Worm (Caenorhabditis elegans) whole organism, L4 larva: Measurements from ENCODE around the gene F09C6.12.

Experiments
- D1046.2 ChIP-seq: fragments of 200-800 bp; sonication (Bioruptor generic); IDR thresholded peaks from 2 replicates; pipeline ENCODE4 v1.3.6; 2022; ENCODE audit warnings: missing genetic modification characterization, missing compliant biosample characterization
- T20F7.1 ChIP-seq: fragments of 200-800 bp; sonication (Bioruptor generic); optimal IDR thresholded peaks from 2 replicates; lab custom pipeline; 2018; ENCODE audit warnings: mild to moderate bottlenecking, missing genetic modification characterization, missing compliant biosample characterization
- Y105C5A.15 ChIP-seq: fragments of 200-800 bp; sonication (Bioruptor generic); IDR thresholded peaks from 2 replicates; pipeline ENCODE4 v1.3.6; 2022; ENCODE audit warnings: missing genetic modification characterization, missing compliant biosample characterization
- Y48G9A.11 ChIP-seq: fragments of 200-800 bp; sonication (Bioruptor generic); IDR thresholded peaks from 2 replicates; pipeline ENCODE4 v1.3.6; 2022; ENCODE audit warnings: missing genetic modification reagents, missing genetic modification characterization, missing compliant biosample characterization
- Y75B8A.6 ChIP-seq: fragments of 200-800 bp; sonication (Bioruptor generic); IDR thresholded peaks from 2 replicates; pipeline ENCODE4 v1.3.6; 2022; ENCODE audit warnings: missing genetic modification reagents, missing genetic modification characterization, missing compliant biosample characterization
- arid-1 ChIP-seq: fragments of 200-800 bp; sonication (Bioruptor generic); conservative IDR thresholded peaks from 2 replicates; pipeline ENCODE4 v1.3.6; 2022; ENCODE audit warnings: missing genetic modification reagents, missing genetic modification characterization, missing compliant biosample characterization
- ceh-20 ChIP-seq: fragments of 200-800 bp; sonication (Bioruptor generic); IDR thresholded peaks from 2 replicates; pipeline ENCODE4 v1.3.6; 2022; ENCODE audit warnings: missing genetic modification reagents, missing genetic modification characterization, missing compliant biosample characterization
- ceh-82 ChIP-seq: sonication (generic microtip); optimal IDR thresholded peaks from 2 replicates; lab custom pipeline; 2017; ENCODE audit warnings: missing biosample characterization, missing genetic modification characterization
- ctbp-1 ChIP-seq: fragments of 200-800 bp; sonication (Bioruptor generic); IDR thresholded peaks from 2 replicates; pipeline ENCODE4 v1.3.6; 2022; ENCODE audit warnings: missing genetic modification reagents, missing genetic modification characterization, missing compliant biosample characterization
- daf-12 ChIP-seq: fragments of 150-350 bp; optimal IDR thresholded peaks from 2 replicates; lab custom pipeline; 2014; ENCODE audit warnings: missing biosample characterization, missing genetic modification reagents, missing genetic modification characterization
- daf-8 ChIP-seq: fragments of 200-800 bp; sonication (Bioruptor generic); IDR thresholded peaks from 2 replicates; pipeline ENCODE4 v1.3.6; 2022; ENCODE audit warnings: missing genetic modification characterization, missing compliant biosample characterization
- dmd-6 ChIP-seq: fragments of 200-800 bp; sonication (Bioruptor generic); IDR thresholded peaks from 2 replicates; pipeline ENCODE4 v1.3.6; 2022; ENCODE audit warnings: missing genetic modification reagents, missing genetic modification characterization, missing compliant biosample characterization
- dve-1 ChIP-seq: sonication (generic microtip); optimal IDR thresholded peaks from 2 replicates; lab custom pipeline; 2017; ENCODE audit warnings: antibody characterized with exemption, mild to moderate bottlenecking, missing genetic modification characterization, missing compliant biosample characterization; ENCODE audit not compliant: insufficient read depth
- fos-1 ChIP-seq: fragments of 150-350 bp; optimal IDR thresholded peaks from 2 replicates; lab custom pipeline; 2014; ENCODE audit warnings: missing biosample characterization, missing genetic modification characterization
- gei-8 ChIP-seq: fragments of 200-800 bp; sonication (Bioruptor generic); optimal IDR thresholded peaks from 2 replicates; lab custom pipeline; 2018; ENCODE audit warnings: mild to moderate bottlenecking, missing genetic modification characterization, missing compliant biosample characterization
- hlh-11 ChIP-seq: fragments of 200-800 bp; sonication (Bioruptor generic); optimal IDR thresholded peaks from 2 replicates; lab custom pipeline; 2018; ENCODE audit warnings: mild to moderate bottlenecking, missing genetic modification characterization, missing compliant biosample characterization
- lin-13 ChIP-seq: fragments of 150-350 bp; optimal IDR thresholded peaks from 2 replicates; lab custom pipeline; 2014; ENCODE audit warnings: missing biosample characterization, missing genetic modification reagents, missing genetic modification characterization
- madf-5 ChIP-seq, 2 experiments: fragments of 200-800 bp; sonication (Bioruptor generic); IDR thresholded peaks; 2 replicates each; pipeline ENCODE4 v1.3.6; 2022; ENCODE audit warnings: missing compliant biosample characterization in 2 of 2, missing genetic modification characterization in 2 of 2
- madf-9 ChIP-seq: fragments of 200-800 bp; sonication (Bioruptor generic); conservative IDR thresholded peaks from 2 replicates; pipeline ENCODE4 v1.3.6; 2022; ENCODE audit warnings: missing genetic modification reagents, missing genetic modification characterization, missing compliant biosample characterization
- nhr-237 ChIP-seq: sonication (generic microtip); optimal IDR thresholded peaks from 2 replicates; lab custom pipeline; 2017; ENCODE audit warnings: missing biosample characterization, missing genetic modification characterization
- nhr-25 ChIP-seq: sonication (generic microtip); optimal IDR thresholded peaks from 2 replicates; lab custom pipeline; 2017; ENCODE audit warnings: missing genetic modification characterization, mild to moderate bottlenecking, missing compliant biosample characterization, antibody characterized with exemption, moderate library complexity, borderline replicate concordance; ENCODE audit not compliant: insufficient read depth
- nhr-28 ChIP-seq: fragments of 150-350 bp; optimal IDR thresholded peaks from 2 replicates; lab custom pipeline; 2014; ENCODE audit warnings: missing biosample characterization, missing genetic modification characterization
- pha-4 ChIP-seq, 2 experiments: fragments of 150-350 bp in 1 of 2; fragments of 200-800 bp in 1 of 2; sonication (Bioruptor generic) in 1 of 2; IDR thresholded peaks in 1 of 2; optimal IDR thresholded peaks in 1 of 2; 2 replicates each; pipeline versions ENCODE4 v1.3.6 to Lab custom; 2014 to 2022; ENCODE audit warnings: missing genetic modification characterization in 2 of 2, missing genetic modification reagents in 2 of 2, missing biosample characterization in 1 of 2, missing compliant biosample characterization in 1 of 2
- pqm-1 ChIP-seq: sonication (generic microtip); optimal IDR thresholded peaks from 2 replicates; lab custom pipeline; 2017; ENCODE audit warnings: missing biosample characterization, missing genetic modification characterization
- sdz-12 ChIP-seq: fragments of 200-800 bp; sonication (Bioruptor generic); optimal IDR thresholded peaks from 2 replicates; lab custom pipeline; 2018; ENCODE audit warnings: mild to moderate bottlenecking, missing genetic modification characterization, missing compliant biosample characterization
- set-16 ChIP-seq: fragments of 200-800 bp; sonication (Bioruptor generic); IDR thresholded peaks from 2 replicates; pipeline ENCODE4 v1.3.6; 2022; ENCODE audit warnings: missing genetic modification reagents, missing genetic modification characterization, missing compliant biosample characterization
- skn-1 ChIP-seq: fragments of 150-350 bp; optimal IDR thresholded peaks from 2 replicates; lab custom pipeline; 2014; ENCODE audit warnings: missing biosample characterization, missing genetic modification characterization
- snpc-4 ChIP-seq: fragments of 150-350 bp; optimal IDR thresholded peaks from 2 replicates; lab custom pipeline; 2014; ENCODE audit warnings: missing biosample characterization, missing genetic modification characterization
- spr-3 ChIP-seq: fragments of 200-800 bp; sonication (Bioruptor generic); optimal IDR thresholded peaks from 2 replicates; lab custom pipeline; 2018; ENCODE audit warnings: mild to moderate bottlenecking, missing genetic modification characterization, missing compliant biosample characterization
- unc-130 ChIP-seq: sonication (generic microtip); optimal IDR thresholded peaks from 2 replicates; lab custom pipeline; 2016; ENCODE audit warnings: missing genetic modification reagents, missing genetic modification characterization, missing compliant biosample characterization
- unc-62 ChIP-seq, 3 experiments: fragments of 150-350 bp in 1 of 3; sonication (generic microtip); optimal IDR thresholded peaks in 2 of 3; peaks in 1 of 3; 1 replicate in 1 of 3; 2 replicates in 2 of 3; lab custom pipeline; 2014 to 2017; ENCODE audit warnings: missing biosample characterization in 3 of 3, missing genetic modification characterization in 3 of 3, missing genetic modification reagents in 3 of 3, missing genotype in 1 of 3
- zfp-2 ChIP-seq: sonication (generic microtip); optimal IDR thresholded peaks from 2 replicates; lab custom pipeline; 2016; ENCODE audit warnings: mild to moderate bottlenecking, missing genetic modification characterization, missing compliant biosample characterization
- ztf-7 ChIP-seq: fragments of 150-350 bp; optimal IDR thresholded peaks from 2 replicates; lab custom pipeline; 2014; ENCODE audit warnings: missing biosample characterization, missing genetic modification characterization

F09C6.12 gene

DNA sequence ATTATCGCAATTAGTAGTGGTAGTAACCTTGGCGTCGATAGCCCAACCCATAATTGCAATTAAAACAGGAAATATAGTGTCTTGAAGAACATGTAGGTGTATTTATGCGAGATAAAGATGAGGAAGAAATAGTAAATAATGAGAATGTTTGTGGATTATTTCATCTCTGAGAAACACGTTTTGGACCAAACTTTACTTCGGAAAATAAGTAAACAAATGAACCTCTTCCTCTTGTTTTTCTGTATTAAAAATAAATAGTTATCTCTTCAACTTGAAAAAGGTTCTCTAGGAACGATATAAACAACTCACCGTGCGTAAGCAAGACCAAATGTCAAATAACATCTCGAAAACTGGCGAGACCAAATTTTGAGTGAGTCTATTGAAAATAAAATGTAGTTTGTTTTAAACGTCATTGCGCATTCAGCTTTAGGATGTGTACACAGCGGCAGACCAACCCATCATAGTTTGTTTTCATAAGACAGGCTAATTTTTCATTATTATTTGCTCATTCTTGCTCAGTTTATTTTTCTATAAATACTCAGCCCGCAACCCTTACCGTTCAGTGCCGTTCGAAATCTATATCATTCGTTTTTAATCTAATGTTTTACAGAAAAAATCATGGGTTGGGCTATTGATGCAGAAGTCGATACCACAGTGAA, at the start of gene F09C6.12, which contains the start of gene F09C6.11:
Gene F09C6.12, plus strand, starts transcription at position 609 of the 659 bp plus-strand sequence.
Gene F09C6.11, minus strand, starts transcription at position 51 of the 659 bp plus-strand sequence.
- TF ChIP-seq ctbp-1 (GFP tag; lab: Robert Waterston, UW) (no peak), pha-4 (GFP tag; IDR thresholded peaks at IDR 0.05; lab: Robert Waterston, UW) (no peak), pha-4 (tag; optimal IDR thresholded peaks at IDR 0.05; lab: Kevin White, UChicago) (peak; percentile 27)

DNA sequence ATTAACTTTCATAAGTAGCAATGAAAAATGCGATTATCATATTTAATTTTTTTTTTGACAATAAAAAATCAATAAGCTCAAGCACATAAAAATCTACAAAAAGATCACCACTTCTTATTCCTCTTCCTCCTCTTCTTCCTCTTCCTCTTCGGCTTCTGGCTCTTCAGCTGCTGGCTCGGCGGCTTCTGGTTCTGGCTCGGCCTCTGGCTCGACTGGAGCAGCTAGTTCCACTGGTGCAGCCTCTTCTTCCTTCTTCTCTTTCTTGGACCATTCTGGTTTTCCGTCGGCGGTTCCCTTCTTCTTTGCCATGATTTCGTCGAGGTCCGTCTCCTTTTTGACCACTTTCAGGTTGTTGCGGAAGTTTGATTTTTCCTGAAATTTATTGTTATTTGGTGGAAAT, 49.0 kb upstream of the F09C6.12 start:
- TF ChIP-seq arid-1 (GFP tag; lab: Robert Waterston, UW) (no peak), fos-1 (tag; lab: Kevin White, UChicago) (no peak), set-16 (peak; percentile 86), madf-5 (GFP tag; IDR thresholded peaks at IDR 0.05; lab: Robert Waterston, UW) (no peak), ceh-82 (tag; lab: Kevin White, UChicago) (no peak)

DNA sequence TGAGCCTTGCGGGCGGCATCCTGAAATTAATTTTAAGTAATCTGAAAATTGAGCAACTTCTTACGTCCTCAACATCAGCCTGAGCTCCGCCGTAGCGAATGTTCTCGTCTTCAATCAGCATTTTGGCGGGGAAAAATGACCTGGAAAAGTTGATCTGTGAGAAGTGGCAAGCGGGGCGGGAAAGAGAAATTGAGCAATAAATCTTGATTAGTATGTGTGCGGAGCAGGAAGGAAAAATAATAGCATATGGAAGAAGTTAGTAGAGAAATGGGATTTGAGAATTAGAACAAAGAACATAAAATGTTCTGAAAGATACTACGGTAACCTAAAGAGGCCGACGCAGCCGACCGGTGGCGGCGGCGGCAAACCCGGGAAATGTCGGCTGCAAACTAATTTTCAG, 47.7 kb upstream of the F09C6.12 start, which contains the start of gene tni-3:
Gene tni-3, minus strand, starts transcription at position 140 of the 400 bp plus-strand sequence.
- TF ChIP-seq snpc-4 (tag; lab: Kevin White, UChicago) (no peak), spr-3 (GFP tag; lab: Kevin White, UChicago) (no peak), daf-8 (GFP tag; lab: Robert Waterston, UW) (no peak), nhr-237 (tag; lab: Kevin White, UChicago) (no peak), nhr-25 (no peak), unc-130 (GFP tag; lab: Kevin White, UChicago) (no peak), Y48G9A.11 (GFP tag; lab: Robert Waterston, UW) (no peak), Y75B8A.6 (GFP tag; lab: Robert Waterston, UW) (no peak), madf-9 (no peak), ztf-7 (tag; lab: Kevin White, UChicago) (no peak), skn-1 (no peak), D1046.2 (GFP tag; lab: Robert Waterston, UW) (no peak), gei-8 (GFP tag; lab: Kevin White, UChicago) (no peak), lin-13 (no peak), Y105C5A.15 (no peak)

DNA sequence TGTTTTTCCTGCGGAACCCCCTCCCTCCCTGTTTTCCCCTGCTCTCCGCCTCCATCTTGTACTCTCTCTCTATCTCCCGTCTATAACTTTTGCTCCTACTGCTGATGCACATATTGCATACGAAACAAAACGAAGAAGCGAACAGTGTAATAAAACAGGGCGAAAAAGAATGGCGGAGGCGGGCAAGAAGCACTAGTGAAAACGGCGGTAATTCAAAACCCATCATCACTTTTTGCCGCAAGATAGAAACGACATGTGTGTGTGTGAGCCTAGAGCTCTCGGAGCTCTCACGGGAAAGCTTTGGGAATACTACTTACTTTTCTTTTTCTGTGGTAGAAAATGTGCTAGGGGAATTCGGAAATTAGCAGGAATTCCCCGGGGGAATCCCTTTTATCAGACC, 46.6 kb upstream of the F09C6.12 start:
- TF ChIP-seq sdz-12 (GFP tag; lab: Kevin White, UChicago) (no peak), daf-12 (no peak), fos-1 (tag; lab: Kevin White, UChicago) (no peak), zfp-2 (no peak), hlh-11 (tag; lab: Kevin White, UChicago) (peak; percentile 13), unc-62 (GFP tag; optimal IDR thresholded peaks at IDR 0.05 in 1 of 2; lab: Kevin White, UChicago) (peak in 1 of 2 experiments; percentile 91), unc-62 (tag; optimal IDR thresholded peaks at IDR 0.05; lab: Kevin White, UChicago) (no peak), dve-1 (no peak)

DNA sequence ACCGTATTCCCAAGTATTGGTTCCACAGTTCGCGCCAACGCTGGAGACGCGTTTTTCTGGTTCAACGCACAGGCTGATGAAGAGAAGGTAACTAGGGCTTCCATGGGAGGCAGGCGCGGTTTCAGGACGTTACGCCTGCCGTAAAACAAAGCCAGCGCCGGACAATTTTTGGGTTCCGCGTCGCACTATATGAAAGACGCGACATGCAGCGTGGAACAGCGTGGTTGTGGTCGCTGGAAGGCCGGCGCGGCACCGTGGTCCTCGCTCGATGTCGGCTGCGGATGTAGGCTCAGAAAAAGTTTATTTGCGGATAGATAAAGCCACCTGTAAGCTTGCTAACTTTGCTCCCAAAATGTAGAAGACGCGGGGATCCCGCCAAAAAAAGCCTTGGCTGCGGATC, 44.2 kb upstream of the F09C6.12 start:
- TF ChIP-seq set-16 (peak; percentile 59), T20F7.1 (GFP tag; lab: Kevin White, UChicago) (no peak)

DNA sequence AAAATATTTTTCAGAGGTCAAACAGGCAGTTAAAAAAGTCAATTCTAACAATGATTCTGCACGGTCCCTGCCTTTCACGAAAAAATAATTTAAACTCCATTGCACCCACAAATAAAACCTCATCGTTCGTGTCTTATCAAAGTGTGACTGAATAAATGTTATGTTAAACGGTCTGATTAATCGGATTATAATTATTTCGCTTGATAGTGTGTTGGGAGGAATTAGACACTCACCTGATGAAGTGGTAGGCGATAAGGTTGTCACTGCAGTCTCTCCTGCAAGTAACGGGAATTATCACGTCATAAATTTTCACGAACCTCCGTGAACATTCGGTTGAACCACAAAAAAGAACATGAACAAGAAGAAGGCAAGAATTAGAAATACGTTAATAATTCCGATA, 42.4 kb upstream of the F09C6.12 start:
- TF ChIP-seq nhr-28 (tag; lab: Kevin White, UChicago) (peak; percentile 45), pqm-1 (peak; percentile 88), ceh-20 (no peak), dmd-6 (GFP tag; lab: Robert Waterston, UW) (peak; percentile 74), hlh-11 (tag; lab: Kevin White, UChicago) (peak; percentile 60)
- TF ChIP-seq, all 104 proteins: peak for 4
